Fruit fly (Drosophila melanogaster) whole organism, embryonic: ENCODE data around the gene dikar.

Source experiments
- Ada2b ChIP-seq: fragments of 200-800 bp; sonication (Bioruptor generic); IDR thresholded peaks from 2 replicates; pipeline ENCODE4 v1.3.6; 2022; ENCODE audit warnings: missing biosample characterization, missing genetic modification characterization
- Atf-2 ChIP-seq: fragments of 200-800 bp; sonication (Bioruptor generic); optimal IDR thresholded peaks from 2 replicates; lab custom pipeline; 2016; ENCODE audit warnings: missing biosample characterization, missing genetic modification characterization
- BtbVII ChIP-seq: fragments of 200-800 bp; sonication (Bioruptor generic); optimal IDR thresholded peaks from 3 replicates; lab custom pipeline; 2017; ENCODE audit warnings: missing biosample characterization, mild to moderate bottlenecking, missing genetic modification characterization
- CG10267 ChIP-seq: fragments of 200-800 bp; sonication (Bioruptor generic); optimal IDR thresholded peaks from 2 replicates; lab custom pipeline; 2018; ENCODE audit warnings: missing biosample characterization, mild to moderate bottlenecking, missing genetic modification characterization, moderate library complexity
- CG11504 ChIP-seq: fragments of 200-800 bp; sonication (Bioruptor generic); optimal IDR thresholded peaks from 3 replicates; lab custom pipeline; 2019; ENCODE audit warnings: missing biosample characterization, mild to moderate bottlenecking, missing genetic modification characterization, moderate library complexity
- CG12071 ChIP-seq: fragments of 200-800 bp; sonication (Bioruptor generic); optimal IDR thresholded peaks from 3 replicates; lab custom pipeline; 2018; ENCODE audit warnings: missing biosample characterization, mild to moderate bottlenecking, missing genetic modification characterization
- CG1233 ChIP-seq: fragments of 200-800 bp; sonication (Bioruptor generic); optimal IDR thresholded peaks from 4 replicates; lab custom pipeline; 2018; ENCODE audit warnings: missing biosample characterization, mild to moderate bottlenecking, missing genetic modification characterization
- CG12744 ChIP-seq: fragments of 200-800 bp; sonication (Bioruptor generic); optimal IDR thresholded peaks from 2 replicates; lab custom pipeline; 2016; ENCODE audit warnings: missing biosample characterization, missing genetic modification characterization
- CG1529 ChIP-seq: fragments of 200-800 bp; sonication (Bioruptor generic); optimal IDR thresholded peaks from 3 replicates; lab custom pipeline; 2018; ENCODE audit warnings: missing biosample characterization, missing genetic modification characterization
- CG16779 ChIP-seq: fragments of 200-800 bp; sonication (Bioruptor generic); IDR thresholded peaks from 2 replicates; pipeline ENCODE4 v1.3.6; 2022; ENCODE audit warnings: missing biosample characterization, missing genetic modification characterization
- CG18599 ChIP-seq: fragments of 200-800 bp; sonication (Bioruptor generic); optimal IDR thresholded peaks from 3 replicates; lab custom pipeline; 2017; ENCODE audit warnings: missing biosample characterization, missing genetic modification characterization, mild to moderate bottlenecking, moderate library complexity, missing genetic modification reagents
- CG33213 ChIP-seq: fragments of 200-800 bp; sonication (Bioruptor generic); optimal IDR thresholded peaks from 3 replicates; lab custom pipeline; 2016; ENCODE audit warnings: missing biosample characterization, missing genetic modification characterization
- CG34224 ChIP-seq: fragments of 200-800 bp; sonication (Bioruptor generic); IDR thresholded peaks from 3 replicates; pipeline ENCODE4 v1.3.6; 2022; ENCODE audit warnings: missing biosample characterization, missing genetic modification characterization; ENCODE audit not compliant: partially characterized antibody
- CG6689 ChIP-seq: fragments of 200-800 bp; sonication (Bioruptor generic); IDR thresholded peaks from 2 replicates; pipeline ENCODE4 v1.3.6; 2022; ENCODE audit warnings: missing biosample characterization, missing genetic modification characterization
- CG7928 ChIP-seq: fragments of 200-800 bp; sonication (Bioruptor generic); optimal IDR thresholded peaks from 2 replicates; lab custom pipeline; 2017; ENCODE audit warnings: missing biosample characterization, mild to moderate bottlenecking, missing genetic modification characterization
- CG9817 ChIP-seq: fragments of 200-800 bp; sonication (Bioruptor generic); optimal IDR thresholded peaks from 2 replicates; lab custom pipeline; 2018; ENCODE audit warnings: missing biosample characterization, mild to moderate bottlenecking, missing genetic modification characterization, moderate library complexity
- Deaf1 ChIP-seq: fragments of 200-800 bp; optimal IDR thresholded peaks from 3 replicates; lab custom pipeline; 2019; ENCODE audit warnings: missing biosample characterization, mild to moderate bottlenecking, missing genetic modification characterization, moderate library complexity
- Dek ChIP-seq: fragments of 200-800 bp; sonication (Bioruptor generic); optimal IDR thresholded peaks from 3 replicates; lab custom pipeline; 2019; ENCODE audit warnings: missing biosample characterization, mild to moderate bottlenecking, missing genetic modification characterization, moderate library complexity
- Dll ChIP-seq: fragments of 200-800 bp; sonication (Bioruptor generic); IDR thresholded peaks from 4 replicates; pipeline ENCODE4 v1.3.6; 2022; ENCODE audit warnings: missing biosample characterization, missing genetic modification characterization; ENCODE audit not compliant: partially characterized antibody
- E2f2 ChIP-seq: fragments of 200-800 bp; sonication (Bioruptor generic); IDR thresholded peaks from 2 replicates; pipeline ENCODE4 v1.3.6; 2022; ENCODE audit warnings: missing biosample characterization, missing genetic modification characterization
- Ets65A ChIP-seq: fragments of 200-800 bp; sonication (Bioruptor generic); peaks from one replicate; lab custom pipeline; 2016; ENCODE audit warnings: missing biosample characterization, missing genetic modification characterization
- Ets97D ChIP-seq: fragments of 200-800 bp; sonication (Bioruptor generic); optimal IDR thresholded peaks from 3 replicates; lab custom pipeline; 2016; ENCODE audit warnings: missing biosample characterization, missing genetic modification characterization
- Hand ChIP-seq: fragments of 200-800 bp; sonication (Bioruptor generic); optimal IDR thresholded peaks from 2 replicates; lab custom pipeline; 2017; ENCODE audit warnings: mild to moderate bottlenecking, missing biosample characterization, missing genetic modification reagents, missing genetic modification characterization
- Hr39 ChIP-seq: fragments of >200 bp; optimal IDR thresholded peaks from 2 replicates; lab custom pipeline; 2017
- Kr ChIP-seq: fragments of 200-800 bp; sonication (Bioruptor generic); optimal IDR thresholded peaks from 2 replicates; lab custom pipeline; 2017; ENCODE audit warnings: missing biosample characterization, mild to moderate bottlenecking, missing genetic modification characterization
- NC2α ChIP-seq: fragments of 200-800 bp; sonication (Bioruptor generic); optimal IDR thresholded peaks from 2 replicates; lab custom pipeline; 2016; ENCODE audit warnings: missing biosample characterization, missing genetic modification characterization
- Ptx1 ChIP-seq: fragments of 200-800 bp; sonication (Bioruptor generic); IDR thresholded peaks from 2 replicates; pipeline ENCODE4 v1.3.6; 2022; ENCODE audit warnings: missing biosample characterization, missing genetic modification characterization
- Stat92E ChIP-seq, 3 experiments: fragments of >200 bp in 2 of 3; fragments of 200-800 bp in 1 of 3; sonication (Bioruptor generic) in 1 of 3; optimal IDR thresholded peaks; 2 replicates each; lab custom pipeline; 2017 to 2019; ENCODE audit warnings: missing biosample characterization in 3 of 3, missing genetic modification characterization in 3 of 3, mild to moderate bottlenecking in 1 of 3, moderate library complexity in 1 of 3
- br ChIP-seq: fragments of >200 bp; optimal IDR thresholded peaks from 2 replicates; lab custom pipeline; 2017
- cad ChIP-seq: fragments of >200 bp; optimal IDR thresholded peaks from 2 replicates; lab custom pipeline; 2017; ENCODE audit warnings: missing biosample characterization, missing genetic modification characterization
- cato ChIP-seq: fragments of 200-800 bp; sonication (Bioruptor generic); optimal IDR thresholded peaks from 2 replicates; lab custom pipeline; 2016; ENCODE audit warnings: missing biosample characterization, missing genetic modification characterization, borderline replicate concordance
- croc ChIP-seq: fragments of 200-800 bp; sonication (Bioruptor generic); conservative IDR thresholded peaks from 3 replicates; pipeline ENCODE4 v1.3.6; 2022; ENCODE audit warnings: missing biosample characterization, missing genetic modification characterization
- dati ChIP-seq: fragments of 200-800 bp; sonication (Bioruptor generic); IDR thresholded peaks from 2 replicates; pipeline ENCODE4 v1.3.6; 2022; ENCODE audit warnings: missing biosample characterization, missing genetic modification characterization
- grn ChIP-seq: fragments of 200-800 bp; sonication (Bioruptor generic); optimal IDR thresholded peaks from 3 replicates; lab custom pipeline; 2017; ENCODE audit warnings: missing biosample characterization, missing genetic modification characterization
- gro ChIP-seq: fragments of 200-800 bp; sonication (Bioruptor generic); optimal IDR thresholded peaks from 2 replicates; lab custom pipeline; 2016; ENCODE audit warnings: missing biosample characterization, missing genetic modification characterization
- insv ChIP-seq, 2 experiments: fragments of 200-800 bp; sonication (Bioruptor generic); optimal IDR thresholded peaks; 3 replicates each; lab custom pipeline; 2016 to 2018; ENCODE audit warnings: missing biosample characterization in 2 of 2, missing genetic modification characterization in 2 of 2
- kay ChIP-seq: fragments of 200-800 bp; sonication (Bioruptor generic); optimal IDR thresholded peaks from 2 replicates; lab custom pipeline; 2016; ENCODE audit warnings: missing biosample characterization, missing genetic modification characterization
- nerfin-1 ChIP-seq: fragments of 200-800 bp; sonication (Bioruptor generic); optimal IDR thresholded peaks from 3 replicates; lab custom pipeline; 2019; ENCODE audit warnings: missing biosample characterization, mild to moderate bottlenecking, missing genetic modification characterization, moderate library complexity
- nerfin-2 ChIP-seq: fragments of 200-800 bp; sonication (Bioruptor generic); IDR thresholded peaks from 2 replicates; pipeline ENCODE4 v1.3.6; 2022; ENCODE audit warnings: missing biosample characterization, missing genetic modification characterization; ENCODE audit not compliant: partially characterized antibody
- nom ChIP-seq: fragments of 200-800 bp; sonication (Bioruptor generic); optimal IDR thresholded peaks from 2 replicates; lab custom pipeline; 2017; ENCODE audit warnings: missing biosample characterization, missing genetic modification characterization, mild to moderate bottlenecking, moderate library complexity, missing genetic modification reagents
- pzg ChIP-seq: fragments of 200-800 bp; sonication (Bioruptor generic); optimal IDR thresholded peaks from 3 replicates; lab custom pipeline; 2018; ENCODE audit warnings: missing biosample characterization, mild to moderate bottlenecking, missing genetic modification characterization, moderate library complexity
- rib ChIP-seq: fragments of 200-800 bp; sonication (Bioruptor generic); IDR thresholded peaks from 2 replicates; pipeline ENCODE4 v1.3.6; 2022; ENCODE audit warnings: missing biosample characterization, missing genetic modification characterization
- schlank ChIP-seq: fragments of 200-800 bp; sonication (Bioruptor generic); optimal IDR thresholded peaks from 2 replicates; lab custom pipeline; 2018; ENCODE audit warnings: missing biosample characterization, mild to moderate bottlenecking, missing genetic modification characterization
- sisA ChIP-seq: fragments of 200-800 bp; sonication (Bioruptor generic); IDR thresholded peaks from 2 replicates; pipeline ENCODE4 v1.3.6; 2022; ENCODE audit warnings: missing biosample characterization, missing genetic modification characterization
- sr ChIP-seq: fragments of 200-800 bp; sonication (Bioruptor generic); IDR thresholded peaks from 3 replicates; pipeline ENCODE4 v1.3.6; 2022; ENCODE audit warnings: missing biosample characterization, missing genetic modification characterization
- tll ChIP-seq, 2 experiments: fragments of 200-800 bp in 1 of 2; fragments of >200 bp in 1 of 2; sonication (Bioruptor generic) in 1 of 2; optimal IDR thresholded peaks; 2 replicates each; lab custom pipeline; 2017 to 2019; ENCODE audit warnings: missing biosample characterization in 2 of 2, missing genetic modification characterization in 2 of 2, mild to moderate bottlenecking in 1 of 2, moderate library complexity in 1 of 2
- tna ChIP-seq: fragments of 200-800 bp; sonication (Bioruptor generic); IDR thresholded peaks from 2 replicates; pipeline ENCODE4 v1.3.6; 2022; ENCODE audit warnings: missing biosample characterization, missing genetic modification characterization; ENCODE audit not compliant: partially characterized antibody
- vvl ChIP-seq: fragments of 200-800 bp; sonication (Bioruptor generic); IDR thresholded peaks from 2 replicates; pipeline ENCODE4 v1.3.6; 2022; ENCODE audit warnings: missing biosample characterization, missing genetic modification characterization
- zfh2 ChIP-seq: fragments of 200-800 bp; sonication (Bioruptor generic); optimal IDR thresholded peaks from 2 replicates; lab custom pipeline; 2016; ENCODE audit warnings: missing biosample characterization, missing genetic modification characterization

The dikar gene

DNA sequence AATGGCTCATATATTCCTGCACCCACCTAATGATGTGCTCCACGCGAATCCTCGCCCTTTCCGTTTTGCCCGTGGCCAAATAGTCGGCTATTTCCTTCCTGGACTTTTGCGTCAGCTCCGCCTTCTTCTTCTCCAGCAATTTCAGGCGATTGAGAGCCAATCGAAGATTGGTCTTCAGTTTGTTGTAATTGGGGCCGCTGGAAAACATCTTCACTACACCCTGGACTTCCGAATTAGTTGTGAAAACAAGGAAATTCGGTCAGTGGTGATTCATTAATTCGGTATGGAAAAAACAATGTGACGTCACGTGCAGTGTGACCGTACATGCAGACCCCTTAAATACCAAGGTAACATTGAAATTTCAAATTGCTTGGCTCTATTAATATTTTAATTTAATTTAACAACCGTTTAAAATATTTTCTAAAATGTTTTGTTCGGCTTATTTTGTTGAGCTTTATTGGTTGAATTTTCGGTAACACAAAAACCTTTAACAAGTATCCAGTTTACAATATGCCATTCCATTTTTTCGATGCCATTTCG, 13.3 kb upstream of the dikar start, which contains the start of gene Ist1 (continued):
- TF ChIP-seq CG12071 (GFP tag; lab: Kevin White, UChicago), result no peak
- no peak for TF ChIP-seq CG18599 (GFP tag; lab: Kevin White, UChicago)
- TF ChIP-seq sr (GFP tag; lab: Robert Waterston, UW), result no peak
- no peak for TF ChIP-seq Hand (GFP tag; lab: Kevin White, UChicago)
- TF ChIP-seq kay, result peak; percentile 89
- no peak for TF ChIP-seq rib (GFP tag; lab: Robert Waterston, UW)
- TF ChIP-seq Ets97D (GFP tag; lab: Kevin White, UChicago), result no peak
- TF ChIP-seq CG7928, result no peak
- TF ChIP-seq vvl, result no peak; the same call in 1 of the 2 replicates
- no peak for TF ChIP-seq CG9817
- TF ChIP-seq Kr (GFP tag; lab: Kevin White, UChicago), result no peak
- no peak for TF ChIP-seq CG6689 (GFP tag; lab: Robert Waterston, UW)
- no peak for TF ChIP-seq CG1529
- TF ChIP-seq nerfin-1 (tag; lab: Kevin White, UChicago), result no peak
- TF ChIP-seq insv (GFP tag; optimal IDR thresholded peaks at IDR 0.05; lab: Kevin White, UChicago), result no peak
- TF ChIP-seq nom (GFP tag; lab: Kevin White, UChicago), result peak; percentile 8
- TF ChIP-seq Stat92E (GFP tag; optimal IDR thresholded peaks at IDR 0.05; lab: Kevin White, UChicago), result peak in 1 of 3 experiments; percentile 14
- TF ChIP-seq Ada2b (GFP tag; lab: Robert Waterston, UW), result no peak
- no peak for TF ChIP-seq tna
- no peak for TF ChIP-seq nerfin-2 (GFP tag; lab: Robert Waterston, UW)
- 0 out of 4 replicates have a peak, but pooled peaks have one; percentile 13 for TF ChIP-seq Dll (GFP tag; lab: Robert Waterston, UW)

- TF ChIP-seq sr (GFP tag; lab: Robert Waterston, UW) (no peak), schlank (tag; lab: Kevin White, UChicago) (no peak), tll (GFP tag; optimal IDR thresholded peaks at IDR 0.05; lab: Kevin White, UChicago) (peak in 1 of 2 experiments; percentile 4), gro (GFP tag; lab: Kevin White, UChicago) (peak; percentile 24), Ptx1 (GFP tag; lab: Robert Waterston, UW) (peak; percentile 41; the same call in 1 of the 2 replicates), sisA (GFP tag; lab: Robert Waterston, UW) (peak; percentile 23; the same call in 1 of the 2 replicates), Hr39 (lab: Kevin White, UChicago) (no peak), cato (GFP tag; lab: Kevin White, UChicago) (no peak), CG12744 (GFP tag; lab: Kevin White, UChicago) (no peak), pzg (GFP tag; lab: Kevin White, UChicago) (peak; percentile 84), NC2α (GFP tag; lab: Kevin White, UChicago) (no peak), grn (GFP tag; lab: Kevin White, UChicago) (no peak), cad (GFP tag; lab: Kevin White, UChicago) (no peak), CG33213 (GFP tag; lab: Kevin White, UChicago) (peak; percentile 3), BtbVII (peak; percentile 2), dati (GFP tag; lab: Robert Waterston, UW) (no peak), Ets65A (GFP tag; lab: Kevin White, UChicago) (peak; percentile 45), CG11504 (peak; percentile 6), CG10267 (tag; lab: Kevin White, UChicago) (peak; percentile 48), E2f2 (GFP tag; lab: Robert Waterston, UW) (peak; percentile 42; the same call in 1 of the 2 replicates), zfh2 (GFP tag; lab: Kevin White, UChicago) (peak; percentile 3), CG16779 (GFP tag; lab: Robert Waterston, UW) (no peak), CG1233 (peak; percentile 9), br (no peak), Atf-2 (GFP tag; lab: Kevin White, UChicago) (no peak), Dek (no peak), Deaf1 (tag; lab: Kevin White, UChicago) (no peak), croc (no peak), CG34224 (peak; percentile 65)
These were observed 9.5 kb upstream of the dikar start, which contains the start of the genes velo and Sbds for dm6 chr3L:6752278-6753096. Gene velo, minus strand, starts transcription at chr3L:6752752. Gene Sbds, plus strand, starts transcription at chr3L:6752913.
